Worm (Caenorhabditis elegans) whole organism, L1 larva: ENCODE data around the gene his-7.
A peak's percentile ranks its signal among the peaks of the same experiment; 100 is the strongest.

Experiments
- C16A3.4 ChIP-seq: fragments of 150-350 bp; optimal IDR thresholded peaks from 2 replicates; lab custom pipeline; 2014; ENCODE audit warnings: missing biosample characterization, missing genetic modification characterization
- C34B4.2 ChIP-seq: sonication (generic microtip); optimal IDR thresholded peaks from 2 replicates; lab custom pipeline; 2017; ENCODE audit warnings: mild to moderate bottlenecking, missing genetic modification characterization, missing compliant biosample characterization
- F16B12.6 ChIP-seq: fragments of 150-350 bp; optimal IDR thresholded peaks from 2 replicates; lab custom pipeline; 2014; ENCODE audit warnings: missing biosample characterization, missing genetic modification characterization
- Y116A8C.19 ChIP-seq: sonication (generic microtip); optimal IDR thresholded peaks from 2 replicates; lab custom pipeline; 2016; ENCODE audit warnings: missing compliant biosample characterization, missing genetic modification characterization, borderline replicate concordance
- blmp-1 ChIP-seq: fragments of 150-350 bp; optimal IDR thresholded peaks from 2 replicates; lab custom pipeline; 2014; ENCODE audit warnings: missing biosample characterization, missing genetic modification characterization
- ceh-8 ChIP-seq: fragments of 200-800 bp; sonication (Bioruptor generic); optimal IDR thresholded peaks from 2 replicates; lab custom pipeline; 2018; ENCODE audit warnings: mild to moderate bottlenecking, missing genetic modification characterization, moderate library complexity, missing compliant biosample characterization
- ceh-88 ChIP-seq: fragments of 200-800 bp; sonication (Bioruptor generic); IDR thresholded peaks from 2 replicates; pipeline ENCODE4 v1.3.6; 2022; ENCODE audit warnings: missing genetic modification characterization, missing compliant biosample characterization
- ceh-90 ChIP-seq: sonication (generic microtip); optimal IDR thresholded peaks from 2 replicates; lab custom pipeline; 2016; ENCODE audit warnings: missing genetic modification characterization, missing compliant biosample characterization
- dpl-1 ChIP-seq, 3 experiments: fragments of 150-350 bp in 2 of 3; sonication (generic microtip) in 1 of 3; optimal IDR thresholded peaks; 2 replicates each; lab custom pipeline; 2014 to 2017; ENCODE audit warnings: missing biosample characterization in 3 of 3, missing genetic modification characterization in 3 of 3, missing genetic modification reagents in 3 of 3
- efl-1 ChIP-seq, 4 experiments: fragments of 150-350 bp; optimal IDR thresholded peaks in 3 of 4; peaks in 1 of 4; 1 replicate in 1 of 4; 2 replicates in 3 of 4; lab custom pipeline; 2014; ENCODE audit warnings: missing biosample characterization in 2 of 4, missing genetic modification characterization in 2 of 4, missing genetic modification reagents in 2 of 4
- efl-3 ChIP-seq: fragments of 200-800 bp; sonication (Bioruptor generic); optimal IDR thresholded peaks from 2 replicates; lab custom pipeline; 2018; ENCODE audit warnings: mild to moderate bottlenecking, missing genetic modification characterization, missing compliant biosample characterization
- egl-27 ChIP-seq, 2 experiments: fragments of 150-350 bp in 1 of 2; sonication (generic microtip); optimal IDR thresholded peaks; 3 replicates each; lab custom pipeline; 2017 to 2018; ENCODE audit warnings: missing biosample characterization in 2 of 2, missing genetic modification characterization in 2 of 2, missing genetic modification reagents in 2 of 2
- elt-2 ChIP-seq: sonication (generic microtip); optimal IDR thresholded peaks from 2 replicates; lab custom pipeline; 2016; ENCODE audit warnings: missing genetic modification characterization, mild to moderate bottlenecking, inconsistent platforms, missing compliant biosample characterization, missing genetic modification reagents
- fos-1 ChIP-seq: fragments of 150-350 bp; optimal IDR thresholded peaks from 2 replicates; lab custom pipeline; 2014; ENCODE audit warnings: missing biosample characterization, missing genetic modification characterization
- grh-1 ChIP-seq: fragments of 200-800 bp; sonication (Bioruptor generic); IDR thresholded peaks from 2 replicates; pipeline ENCODE4 v1.3.6; 2022; ENCODE audit warnings: missing genetic modification reagents, missing genetic modification characterization, missing compliant biosample characterization
- hlh-4 ChIP-seq: sonication (generic microtip); optimal IDR thresholded peaks from 2 replicates; lab custom pipeline; 2016; ENCODE audit warnings: mild to moderate bottlenecking, missing genetic modification characterization, missing compliant biosample characterization
- hpl-2 ChIP-seq: fragments of 150-350 bp; optimal IDR thresholded peaks from 2 replicates; lab custom pipeline; 2014; ENCODE audit warnings: missing biosample characterization, missing genetic modification reagents, missing genetic modification characterization
- isw-1 ChIP-seq: fragments of 200-800 bp; sonication (Bioruptor generic); IDR thresholded peaks from 2 replicates; pipeline ENCODE4 v1.3.6; 2022; ENCODE audit warnings: missing genetic modification characterization, missing compliant biosample characterization
- jun-1 ChIP-seq: fragments of 150-350 bp; optimal IDR thresholded peaks from 2 replicates; lab custom pipeline; 2014; ENCODE audit warnings: missing biosample characterization, missing genetic modification reagents, missing genetic modification characterization
- lin-13 ChIP-seq: fragments of 150-350 bp; optimal IDR thresholded peaks from 2 replicates; lab custom pipeline; 2014; ENCODE audit warnings: missing biosample characterization, missing genetic modification reagents, missing genetic modification characterization
- lin-15B ChIP-seq: fragments of 150-350 bp; sonication (generic microtip); optimal IDR thresholded peaks from 3 replicates; lab custom pipeline; 2014; ENCODE audit warnings: missing biosample characterization, missing genetic modification characterization
- lin-35 ChIP-seq, 2 experiments: fragments of 150-350 bp; optimal IDR thresholded peaks; 2 replicates each; lab custom pipeline; 2014; ENCODE audit warnings: missing biosample characterization in 2 of 2, missing genetic modification characterization in 2 of 2, missing genetic modification reagents in 2 of 2
- lir-3 ChIP-seq: sonication (generic microtip); optimal IDR thresholded peaks from 2 replicates; lab custom pipeline; 2016; ENCODE audit warnings: mild to moderate bottlenecking, missing genetic modification characterization, moderate library complexity, missing compliant biosample characterization; ENCODE audit not compliant: poor library complexity
- mdl-1 ChIP-seq, 2 experiments: fragments of 150-350 bp; optimal IDR thresholded peaks; 2 replicates each; lab custom pipeline; 2014 to 2017; ENCODE audit warnings: missing biosample characterization in 2 of 2, missing genetic modification characterization in 2 of 2, inconsistent platforms in 1 of 2
- mef-2 ChIP-seq: fragments of 150-350 bp; optimal IDR thresholded peaks from 2 replicates; lab custom pipeline; 2014; ENCODE audit warnings: missing biosample characterization, missing genetic modification characterization
- nhr-11 ChIP-seq: fragments of 150-350 bp; optimal IDR thresholded peaks from 2 replicates; lab custom pipeline; 2014; ENCODE audit warnings: missing biosample characterization, missing genetic modification characterization
- nhr-19 ChIP-seq: fragments of 200-800 bp; sonication (Bioruptor generic); conservative IDR thresholded peaks from 2 replicates; pipeline ENCODE4 v1.3.6; 2022; ENCODE audit warnings: missing genetic modification characterization, missing compliant biosample characterization
- nhr-47 ChIP-seq: sonication (generic microtip); optimal IDR thresholded peaks from 2 replicates; lab custom pipeline; 2016; ENCODE audit warnings: mild to moderate bottlenecking, missing genetic modification characterization, moderate library complexity, missing compliant biosample characterization
- nhr-71 ChIP-seq: sonication (generic microtip); optimal IDR thresholded peaks from 2 replicates; lab custom pipeline; 2016; ENCODE audit warnings: mild to moderate bottlenecking, missing genetic modification characterization, moderate library complexity, missing compliant biosample characterization
- nhr-76 ChIP-seq: sonication (generic microtip); optimal IDR thresholded peaks from 2 replicates; lab custom pipeline; 2017; ENCODE audit warnings: missing biosample characterization, missing genetic modification characterization
- nhr-84 ChIP-seq: sonication (generic microtip); optimal IDR thresholded peaks from 2 replicates; lab custom pipeline; 2017; ENCODE audit warnings: missing biosample characterization, missing genetic modification characterization
- nhr-85 ChIP-seq: sonication (generic microtip); peaks from one replicate; lab custom pipeline; 2016; ENCODE audit warnings: missing genetic modification characterization, inconsistent platforms, missing compliant biosample characterization
- nhr-90 ChIP-seq: sonication (generic microtip); optimal IDR thresholded peaks from 2 replicates; lab custom pipeline; 2016; ENCODE audit warnings: mild to moderate bottlenecking, missing genetic modification characterization, missing compliant biosample characterization; ENCODE audit not compliant: poor library complexity
- pag-3 ChIP-seq: sonication (generic microtip); optimal IDR thresholded peaks from 2 replicates; lab custom pipeline; 2017; ENCODE audit warnings: missing genetic modification characterization, mild to moderate bottlenecking, missing compliant biosample characterization, antibody characterized with exemption, borderline replicate concordance; ENCODE audit not compliant: insufficient read depth
- pax-3 ChIP-seq: fragments of 200-800 bp; sonication (Bioruptor generic); optimal IDR thresholded peaks from 2 replicates; lab custom pipeline; 2018; ENCODE audit warnings: mild to moderate bottlenecking, missing genetic modification characterization, moderate library complexity, missing compliant biosample characterization
- pqm-1 ChIP-seq: sonication (generic microtip); optimal IDR thresholded peaks from 3 replicates; lab custom pipeline; 2017; ENCODE audit warnings: missing biosample characterization, missing genetic modification characterization
- rnt-1 ChIP-seq: sonication (generic microtip); optimal IDR thresholded peaks from 2 replicates; lab custom pipeline; 2016; ENCODE audit warnings: mild to moderate bottlenecking, missing genetic modification characterization, moderate library complexity, missing compliant biosample characterization
- skn-1 ChIP-seq: fragments of 150-350 bp; optimal IDR thresholded peaks from 2 replicates; lab custom pipeline; 2014; ENCODE audit warnings: missing biosample characterization, missing genetic modification characterization
- snpc-4 ChIP-seq: fragments of 150-350 bp; optimal IDR thresholded peaks from 2 replicates; lab custom pipeline; 2014; ENCODE audit warnings: missing biosample characterization, missing genetic modification characterization
- snu-23 ChIP-seq: sonication (generic microtip); optimal IDR thresholded peaks from 2 replicates; lab custom pipeline; 2016; ENCODE audit warnings: missing genetic modification characterization, missing compliant biosample characterization
- sptf-1 ChIP-seq: fragments of 150-350 bp; optimal IDR thresholded peaks from 2 replicates; lab custom pipeline; 2014; ENCODE audit warnings: missing biosample characterization, missing genetic modification characterization
- sup-37 ChIP-seq: fragments of 200-800 bp; sonication (Bioruptor generic); optimal IDR thresholded peaks from 2 replicates; lab custom pipeline; 2018; ENCODE audit warnings: mild to moderate bottlenecking, missing genetic modification characterization, missing compliant biosample characterization
- swsn-7 ChIP-seq: sonication (generic microtip); optimal IDR thresholded peaks from 2 replicates; lab custom pipeline; 2016; ENCODE audit warnings: missing genetic modification characterization, missing compliant biosample characterization
- tbx-2 ChIP-seq: sonication (generic microtip); optimal IDR thresholded peaks from 2 replicates; lab custom pipeline; 2016; ENCODE audit warnings: missing genetic modification characterization, missing compliant biosample characterization
- tlp-1 ChIP-seq: fragments of 150-350 bp; optimal IDR thresholded peaks from 2 replicates; lab custom pipeline; 2014; ENCODE audit warnings: missing biosample characterization, missing genetic modification characterization
- unc-130 ChIP-seq: fragments of 150-350 bp; optimal IDR thresholded peaks from 2 replicates; lab custom pipeline; 2017; ENCODE audit warnings: missing biosample characterization, missing genetic modification characterization, inconsistent platforms
- unc-30 ChIP-seq: sonication (generic microtip); optimal IDR thresholded peaks from 2 replicates; lab custom pipeline; 2017; ENCODE audit warnings: missing biosample characterization, missing genetic modification characterization
- unc-62 ChIP-seq: fragments of 150-350 bp; optimal IDR thresholded peaks from 2 replicates; lab custom pipeline; 2014; ENCODE audit warnings: missing biosample characterization, missing genetic modification reagents, missing genetic modification characterization
- unc-98 ChIP-seq: fragments of 200-800 bp; sonication (Bioruptor generic); IDR thresholded peaks from 2 replicates; pipeline ENCODE4 v1.3.6; 2022; ENCODE audit warnings: missing genetic modification characterization, missing compliant biosample characterization
- zag-1 ChIP-seq: fragments of 150-350 bp; optimal IDR thresholded peaks from 2 replicates; lab custom pipeline; 2014; ENCODE audit warnings: missing biosample characterization, missing genetic modification characterization
- zip-4 ChIP-seq: fragments of 200-800 bp; sonication (Bioruptor generic); optimal IDR thresholded peaks from 2 replicates; lab custom pipeline; 2018; ENCODE audit warnings: mild to moderate bottlenecking, missing genetic modification characterization, moderate library complexity, missing compliant biosample characterization
- ztf-11 ChIP-seq, 2 experiments: sonication (generic microtip); optimal IDR thresholded peaks; 2 replicates each; lab custom pipeline; 2016 to 2017; ENCODE audit warnings: missing genetic modification characterization in 2 of 2, missing biosample characterization in 1 of 2, missing compliant biosample characterization in 1 of 2

Gene his-7

ce11 chrV:8500348-8500747 lies 32.8 kb upstream of the his-7 start (continued):
- TF ChIP-seq zip-4 (GFP tag; lab: Kevin White, UChicago) (peak; percentile 86), unc-98 (peak; percentile 75), mdl-1 (tag; optimal IDR thresholded peaks at IDR 0.05; lab: Kevin White, UChicago) (peak; percentile 24 to 81), pqm-1 (tag; lab: Kevin White, UChicago) (no peak), hlh-4 (peak; percentile 25), ceh-88 (GFP tag; lab: Robert Waterston, UW) (peak; percentile 85), grh-1 (GFP tag; lab: Robert Waterston, UW) (peak; percentile 89), nhr-85 (peak; percentile 95), unc-62 (GFP tag; lab: Kevin White, UChicago) (peak; percentile 67), blmp-1 (tag; lab: Kevin White, UChicago) (peak; percentile 33), rnt-1 (tag; lab: Kevin White, UChicago) (peak; percentile 97), skn-1 (tag; lab: Kevin White, UChicago) (peak; percentile 62), ztf-11 (tag; optimal IDR thresholded peaks at IDR 0.05; lab: Kevin White, UChicago) (peak in 1 of 2 experiments; percentile 90), nhr-11 (peak; percentile 67), nhr-76 (peak; percentile 95), efl-3 (GFP tag; lab: Kevin White, UChicago) (peak; percentile 99), efl-1 (optimal IDR thresholded peaks at IDR 0.05; lab: Kevin White, UChicago) (peak; percentile 73 to 81), efl-1 (GFP tag; optimal IDR thresholded peaks at IDR 0.05 in 1 of 2; lab: Kevin White, UChicago) (peak; percentile 62 to 98), F16B12.6 (tag; lab: Kevin White, UChicago) (peak; percentile 55), pag-3 (tag; lab: Kevin White, UChicago) (peak; percentile 39), hpl-2 (GFP tag; lab: Kevin White, UChicago) (peak; percentile 59), tbx-2 (tag; lab: Kevin White, UChicago) (peak; percentile 93), unc-130 (tag; lab: Kevin White, UChicago) (peak; percentile 98), nhr-19 (GFP tag; lab: Robert Waterston, UW) (peak; percentile 95), C34B4.2 (peak; percentile 78), lir-3 (tag; lab: Kevin White, UChicago) (peak; percentile 87), fos-1 (tag; lab: Kevin White, UChicago) (peak; percentile 89), ceh-90 (peak; percentile 59), unc-30 (tag; lab: Kevin White, UChicago) (peak; percentile 31), nhr-84 (tag; lab: Kevin White, UChicago) (peak; percentile 79), nhr-47 (tag; lab: Kevin White, UChicago) (peak; percentile 97), isw-1 (GFP tag; lab: Robert Waterston, UW) (peak; percentile 70), lin-35 (GFP tag; optimal IDR thresholded peaks at IDR 0.05; lab: Kevin White, UChicago) (peak; percentile 70 to 83), ceh-8 (peak; percentile 96), sptf-1 (tag; lab: Kevin White, UChicago) (no peak), swsn-7 (tag; lab: Kevin White, UChicago) (peak; percentile 94), C16A3.4 (peak; percentile 89), pax-3 (peak; percentile 85), mef-2 (tag; lab: Kevin White, UChicago) (peak; percentile 79), lin-15B (tag; lab: Kevin White, UChicago) (no peak), Y116A8C.19 (tag; lab: Kevin White, UChicago) (peak; percentile 35), lin-13 (GFP tag; lab: Kevin White, UChicago) (peak; percentile 52), dpl-1 (GFP tag; optimal IDR thresholded peaks at IDR 0.05; lab: Kevin White, UChicago) (peak; percentile 39 to 74 (median 72)), snu-23 (GFP tag; lab: Kevin White, UChicago) (peak; percentile 96), zag-1 (tag; lab: Kevin White, UChicago) (no peak), elt-2 (tag; lab: Kevin White, UChicago) (peak; percentile 92), snpc-4 (peak; percentile 100), tlp-1 (peak; percentile 55), nhr-71 (tag; lab: Kevin White, UChicago) (peak; percentile 94), nhr-90 (tag; lab: Kevin White, UChicago) (peak; percentile 97), egl-27 (tag; optimal IDR thresholded peaks at IDR 0.05; lab: Kevin White, UChicago) (peak in 1 of 2 experiments; percentile 34), sup-37 (GFP tag; lab: Kevin White, UChicago) (peak; percentile 89), jun-1 (tag; lab: Kevin White, UChicago) (peak; percentile 87)
